Worm (Caenorhabditis elegans) whole organism, L2 larva: ENCODE measurements around the gene F28C10.3.

Experiments
- C34F6.9 ChIP-seq: fragments of 150-350 bp; optimal IDR thresholded peaks from 2 replicates; lab custom pipeline; 2014; ENCODE audit warnings: missing biosample characterization, missing genetic modification characterization
- F13H6.1 ChIP-seq: sonication (generic microtip); optimal IDR thresholded peaks from 2 replicates; lab custom pipeline; 2016; ENCODE audit warnings: missing genetic modification characterization, missing compliant biosample characterization
- R02D3.7 ChIP-seq: fragments of 150-350 bp; optimal IDR thresholded peaks from 2 replicates; lab custom pipeline; 2014; ENCODE audit warnings: missing biosample characterization, missing genetic modification characterization
- Y55F3AM.14 ChIP-seq: fragments of 200-800 bp; sonication (Bioruptor generic); optimal IDR thresholded peaks from 2 replicates; lab custom pipeline; 2018; ENCODE audit warnings: mild to moderate bottlenecking, missing genetic modification characterization, missing compliant biosample characterization
- alr-1 ChIP-seq: fragments of 150-350 bp; optimal IDR thresholded peaks from 2 replicates; lab custom pipeline; 2014; ENCODE audit warnings: missing biosample characterization, missing genetic modification characterization
- ceh-82 ChIP-seq: fragments of 150-350 bp; optimal IDR thresholded peaks from 2 replicates; lab custom pipeline; 2014; ENCODE audit warnings: missing biosample characterization, missing genetic modification characterization
- crh-2 ChIP-seq: sonication (generic microtip); optimal IDR thresholded peaks from 2 replicates; lab custom pipeline; 2017; ENCODE audit warnings: missing biosample characterization, missing genetic modification characterization
- egl-27 ChIP-seq: sonication (generic microtip); optimal IDR thresholded peaks from 3 replicates; lab custom pipeline; 2017; ENCODE audit warnings: missing biosample characterization, missing genetic modification reagents, missing genetic modification characterization
- elt-3 ChIP-seq: sonication (generic microtip); optimal IDR thresholded peaks from 2 replicates; lab custom pipeline; 2017; ENCODE audit warnings: missing biosample characterization, missing genetic modification characterization
- fos-1 ChIP-seq: fragments of 150-350 bp; optimal IDR thresholded peaks from 2 replicates; lab custom pipeline; 2014; ENCODE audit warnings: missing biosample characterization, missing genetic modification characterization
- gmeb-1 ChIP-seq: fragments of 150-350 bp; optimal IDR thresholded peaks from 2 replicates; lab custom pipeline; 2014; ENCODE audit warnings: missing biosample characterization, missing genetic modification characterization
- lin-11 ChIP-seq: fragments of 150-350 bp; sonication (generic microtip); optimal IDR thresholded peaks from 2 replicates; lab custom pipeline; 2014; ENCODE audit warnings: missing biosample characterization, missing genetic modification characterization, inconsistent platforms, mixed read lengths
- lin-39 ChIP-seq: fragments of 150-350 bp; optimal IDR thresholded peaks from 2 replicates; lab custom pipeline; 2014; ENCODE audit warnings: missing biosample characterization, missing genetic modification reagents, missing genetic modification characterization
- lsy-2 ChIP-seq, 2 experiments: fragments of 150-350 bp in 1 of 2; sonication (generic microtip) in 1 of 2; optimal IDR thresholded peaks; 2 replicates each; lab custom pipeline; 2014 to 2017; ENCODE audit warnings: missing biosample characterization in 2 of 2, missing genetic modification characterization in 2 of 2
- mab-5 ChIP-seq: fragments of 150-350 bp; optimal IDR thresholded peaks from 2 replicates; lab custom pipeline; 2014; ENCODE audit warnings: missing biosample characterization, missing genetic modification characterization
- mbf-1 ChIP-seq: sonication (generic microtip); optimal IDR thresholded peaks from 2 replicates; lab custom pipeline; 2017; ENCODE audit warnings: missing biosample characterization, missing genetic modification characterization
- nhr-11 ChIP-seq: fragments of 150-350 bp; optimal IDR thresholded peaks from 2 replicates; lab custom pipeline; 2014; ENCODE audit warnings: missing biosample characterization, missing genetic modification characterization
- nhr-12 ChIP-seq: fragments of 150-350 bp; optimal IDR thresholded peaks from 2 replicates; lab custom pipeline; 2014; ENCODE audit warnings: missing biosample characterization, missing genetic modification characterization
- nhr-129 ChIP-seq: fragments of 150-350 bp; optimal IDR thresholded peaks from 2 replicates; lab custom pipeline; 2014; ENCODE audit warnings: missing biosample characterization, missing genetic modification characterization
- nhr-21 ChIP-seq: fragments of 150-350 bp; optimal IDR thresholded peaks from 2 replicates; lab custom pipeline; 2014; ENCODE audit warnings: missing biosample characterization, missing genetic modification characterization
- nhr-25 ChIP-seq: fragments of 150-350 bp; sonication (generic microtip); optimal IDR thresholded peaks from 3 replicates; lab custom pipeline; 2014; ENCODE audit warnings: missing biosample characterization, missing genetic modification characterization
- nhr-6 ChIP-seq: fragments of 150-350 bp; optimal IDR thresholded peaks from 2 replicates; lab custom pipeline; 2014; ENCODE audit warnings: missing biosample characterization, missing genetic modification characterization
- peb-1 ChIP-seq: fragments of 150-350 bp; optimal IDR thresholded peaks from 2 replicates; lab custom pipeline; 2014; ENCODE audit warnings: missing biosample characterization, missing genetic modification characterization
- sem-4 ChIP-seq: fragments of 150-350 bp; optimal IDR thresholded peaks from 2 replicates; lab custom pipeline; 2014; ENCODE audit warnings: missing biosample characterization, missing genetic modification reagents, missing genetic modification characterization
- skn-1 ChIP-seq: sonication (generic microtip); optimal IDR thresholded peaks from 2 replicates; lab custom pipeline; 2017; ENCODE audit warnings: missing biosample characterization, missing genetic modification characterization
- sma-3 ChIP-seq: sonication (generic microtip); optimal IDR thresholded peaks from 2 replicates; lab custom pipeline; 2016; ENCODE audit warnings: missing genetic modification reagents, missing genetic modification characterization, missing compliant biosample characterization
- sma-9 ChIP-seq, 2 experiments: fragments of 150-350 bp in 1 of 2; sonication (generic microtip) in 1 of 2; optimal IDR thresholded peaks; 2 replicates each; lab custom pipeline; 2014 to 2016; ENCODE audit warnings: missing genetic modification characterization in 2 of 2, mild to moderate bottlenecking in 1 of 2, missing biosample characterization in 1 of 2, missing compliant biosample characterization in 1 of 2, missing genetic modification reagents in 1 of 2, moderate library complexity in 1 of 2
- snpc-4 ChIP-seq: fragments of 150-350 bp; optimal IDR thresholded peaks from 2 replicates; lab custom pipeline; 2014; ENCODE audit warnings: missing biosample characterization, missing genetic modification characterization
- unc-39 ChIP-seq: fragments of 150-350 bp; optimal IDR thresholded peaks from 2 replicates; lab custom pipeline; 2014; ENCODE audit warnings: missing biosample characterization, missing genetic modification characterization
- unc-62 ChIP-seq: fragments of 150-350 bp; optimal IDR thresholded peaks from 2 replicates; lab custom pipeline; 2014; ENCODE audit warnings: missing biosample characterization, missing genetic modification reagents, missing genetic modification characterization
- ztf-11 ChIP-seq: sonication (generic microtip); optimal IDR thresholded peaks from 2 replicates; lab custom pipeline; 2017; ENCODE audit warnings: missing biosample characterization, missing genetic modification characterization

Gene F28C10.3

DNA sequence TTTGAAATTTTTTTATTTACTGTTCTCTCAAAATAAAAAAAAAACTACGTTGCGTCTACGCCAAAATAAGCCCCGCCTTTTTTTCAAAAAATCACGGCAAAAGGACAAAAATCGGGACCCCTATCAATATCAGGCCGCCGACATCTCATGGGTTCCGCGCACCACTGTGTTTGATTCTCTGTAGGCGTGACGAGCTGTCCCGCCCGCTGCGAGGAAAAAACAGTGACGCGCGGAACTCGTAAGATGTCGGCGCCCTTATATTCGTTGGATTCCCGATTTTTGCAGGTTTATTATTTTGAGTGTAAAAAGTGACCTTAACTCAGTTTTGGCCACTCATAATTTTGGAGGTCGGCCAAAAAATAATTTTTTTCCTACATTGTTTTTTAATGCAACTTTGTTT, 35.7 kb upstream of the F28C10.3 start:
- TF ChIP-seq nhr-21 (no peak), C34F6.9 (no peak)

DNA sequence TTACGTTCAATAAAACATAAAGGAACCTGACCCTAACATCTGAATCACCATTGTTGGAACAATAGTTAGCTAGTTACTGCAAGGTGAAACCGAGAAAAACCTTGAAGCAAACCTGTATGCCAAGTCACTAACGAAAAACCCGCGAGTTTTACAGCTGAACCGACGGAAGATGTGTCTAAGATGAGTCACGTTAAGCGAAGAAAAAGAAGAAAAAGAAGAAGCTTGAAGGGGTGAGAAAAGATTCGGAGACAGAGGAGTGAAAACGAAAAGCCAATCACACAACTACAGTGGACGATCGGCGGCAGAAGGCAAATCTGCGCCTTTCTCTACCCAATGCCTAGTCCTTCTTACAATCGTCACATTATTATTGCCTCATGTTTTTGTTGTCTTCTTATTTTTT, 22.2 kb upstream of the F28C10.3 start, which contains the start of gene nas-38:
TSS of gene nas-38 (plus strand) at position 301 of the 400 bp plus-strand sequence.
- TF ChIP-seq nhr-25 (peak; percentile 42), gmeb-1 (tag; lab: Kevin White, UChicago) (no peak), unc-39 (tag; lab: Kevin White, UChicago) (no peak)

DNA sequence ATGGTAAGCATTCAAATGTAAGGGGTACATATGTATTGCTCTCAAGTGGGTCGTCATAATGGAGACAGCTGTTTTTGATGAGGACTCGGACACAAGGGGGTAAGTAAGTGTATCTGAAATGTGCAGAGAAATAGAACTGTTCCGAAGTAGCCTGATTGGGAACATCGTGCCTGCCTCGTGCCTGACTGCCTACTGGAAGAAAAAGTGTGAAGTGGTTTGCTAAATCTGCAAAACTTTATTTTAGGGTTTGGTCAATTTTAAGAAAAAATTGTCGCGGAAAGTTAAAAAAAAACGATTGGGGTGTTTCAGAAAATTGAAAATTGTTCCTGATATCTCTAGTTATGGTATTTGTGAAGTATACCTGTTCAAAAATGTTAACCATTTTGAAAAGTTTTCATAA, 21.6 kb upstream of the F28C10.3 start, which contains the start of gene hlh-19:
TSS of gene hlh-19 (minus strand) at position 101 of the 400 bp plus-strand sequence.
- TF ChIP-seq Y55F3AM.14 (GFP tag; lab: Kevin White, UChicago) (no peak), ceh-82 (tag; lab: Kevin White, UChicago) (no peak), crh-2 (no peak)

DNA sequence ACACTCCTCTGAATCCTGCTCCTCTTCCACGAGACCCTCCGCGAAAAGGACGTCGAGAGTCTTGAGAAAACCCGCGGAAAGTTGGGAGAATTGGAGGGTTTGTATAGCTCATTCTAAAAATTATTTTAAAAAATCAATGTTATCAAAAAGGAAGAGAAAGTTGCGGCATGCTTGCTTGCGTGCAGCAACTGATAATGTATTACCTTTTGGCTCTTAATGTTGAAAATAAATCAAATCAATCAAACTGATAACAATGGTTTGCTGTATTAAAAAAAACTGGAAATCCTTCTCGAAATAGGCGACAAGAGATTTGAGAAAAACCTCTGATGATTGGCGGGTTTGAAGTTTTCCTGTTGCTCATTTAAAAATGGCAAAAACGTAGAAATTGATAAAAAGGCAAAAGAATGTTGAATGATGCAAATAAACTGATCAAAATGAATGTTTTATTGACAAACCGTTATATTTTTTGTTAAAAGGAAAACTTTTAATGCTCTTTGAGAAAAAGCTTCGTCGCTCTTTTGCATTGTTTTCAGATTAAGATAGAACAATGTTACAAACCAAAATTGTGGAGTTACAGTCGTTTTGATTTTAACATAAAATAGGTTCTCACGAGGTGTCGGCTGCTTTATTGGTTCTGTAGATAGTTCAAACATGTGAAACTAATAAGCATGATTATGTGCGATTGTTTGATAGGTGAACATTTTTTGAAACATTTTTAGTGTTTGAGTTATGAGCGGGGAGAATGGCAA, 19.6 kb upstream of the F28C10.3 start:
- no peak for TF ChIP-seq C34F6.9
- TF ChIP-seq R02D3.7 (tag; lab: Kevin White, UChicago), result no peak
- TF ChIP-seq sma-3 (GFP tag; lab: Kevin White, UChicago), result no peak
- no peak for TF ChIP-seq mab-5 (tag; lab: Kevin White, UChicago)
- no peak for TF ChIP-seq sem-4 (tag; lab: Kevin White, UChicago)
- no peak for TF ChIP-seq snpc-4 (tag; lab: Kevin White, UChicago)
- peak; percentile 64 for TF ChIP-seq fos-1 (tag; lab: Kevin White, UChicago)
- no peak for TF ChIP-seq mbf-1 (tag; lab: Kevin White, UChicago)

DNA sequence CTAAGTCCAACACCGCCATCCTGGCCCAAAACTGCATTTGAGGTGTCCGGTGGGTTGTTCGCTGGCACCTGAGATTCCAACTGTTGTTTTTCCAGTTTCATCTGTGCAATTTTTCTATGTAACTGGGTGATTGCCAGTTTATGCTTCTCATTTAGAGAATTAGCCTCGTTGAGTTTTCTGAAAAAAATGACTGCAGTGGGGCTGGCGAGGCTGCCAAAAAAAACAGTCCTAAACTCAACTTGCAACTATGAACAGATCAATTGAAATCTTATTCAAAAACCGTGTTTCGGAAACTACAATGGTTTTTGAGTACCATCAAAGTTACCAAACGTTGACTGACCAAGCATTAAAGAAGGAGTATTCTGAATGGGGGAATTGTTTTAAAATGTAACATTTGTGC, 18.2 kb upstream of the F28C10.3 start, which contains the start of gene F57C12.6:
TSS of gene F57C12.6 (minus strand) at position 101 of the 400 bp plus-strand sequence.
- TF ChIP-seq F13H6.1 (tag; lab: Kevin White, UChicago) (no peak), nhr-11 (tag; lab: Kevin White, UChicago) (no peak), lin-39 (tag; lab: Kevin White, UChicago) (no peak), skn-1 (no peak), unc-62 (GFP tag; lab: Kevin White, UChicago) (no peak), nhr-6 (tag; lab: Kevin White, UChicago) (no peak), lin-11 (tag; lab: Kevin White, UChicago) (no peak), ztf-11 (tag; lab: Kevin White, UChicago) (no peak), alr-1 (tag; lab: Kevin White, UChicago) (no peak), peb-1 (tag; lab: Kevin White, UChicago) (no peak), elt-3 (tag; lab: Kevin White, UChicago) (no peak), sma-3 (GFP tag; lab: Kevin White, UChicago) (no peak), nhr-12 (tag; lab: Kevin White, UChicago) (no peak), egl-27 (no peak)

DNA sequence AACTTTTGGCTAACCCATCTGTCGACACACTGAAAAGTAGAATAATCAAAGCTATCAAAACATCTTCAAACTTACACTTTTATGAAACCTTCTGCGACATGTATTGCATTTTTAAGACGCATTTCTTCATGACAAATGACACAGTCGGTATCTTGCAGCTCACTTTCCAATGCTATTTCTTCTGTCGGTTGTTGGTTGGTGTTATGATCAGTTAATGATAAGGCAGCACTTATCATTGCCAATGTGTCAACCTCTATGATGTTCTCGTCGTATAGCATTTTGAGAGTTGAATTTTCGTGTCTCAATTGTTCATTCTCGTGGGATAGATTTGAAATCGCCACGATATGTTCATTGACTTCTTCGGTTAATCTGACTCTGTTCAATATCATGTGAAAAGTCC, 17.8 kb upstream of the F28C10.3 start:
- TF ChIP-seq unc-62 (GFP tag; lab: Kevin White, UChicago) (no peak), sma-9 (GFP tag; optimal IDR thresholded peaks at IDR 0.05; lab: Kevin White, UChicago) (peak; percentile 5), sma-9 (tag; optimal IDR thresholded peaks at IDR 0.05; lab: Kevin White, UChicago) (no peak), snpc-4 (tag; lab: Kevin White, UChicago) (no peak), F13H6.1 (tag; lab: Kevin White, UChicago) (no peak), sem-4 (tag; lab: Kevin White, UChicago) (no peak), C34F6.9 (no peak), mab-5 (tag; lab: Kevin White, UChicago) (no peak), nhr-11 (tag; lab: Kevin White, UChicago) (no peak), fos-1 (tag; lab: Kevin White, UChicago) (peak; percentile 97), lsy-2 (tag; optimal IDR thresholded peaks at IDR 0.05; lab: Kevin White, UChicago) (no peak), nhr-129 (no peak), elt-3 (tag; lab: Kevin White, UChicago) (no peak)
